Fruit fly (Drosophila melanogaster): ENCODE data around the gene HP4.
A peak's percentile ranks its signal among the peaks of the same experiment; 100 is the strongest.

HP4 gene

DNA sequence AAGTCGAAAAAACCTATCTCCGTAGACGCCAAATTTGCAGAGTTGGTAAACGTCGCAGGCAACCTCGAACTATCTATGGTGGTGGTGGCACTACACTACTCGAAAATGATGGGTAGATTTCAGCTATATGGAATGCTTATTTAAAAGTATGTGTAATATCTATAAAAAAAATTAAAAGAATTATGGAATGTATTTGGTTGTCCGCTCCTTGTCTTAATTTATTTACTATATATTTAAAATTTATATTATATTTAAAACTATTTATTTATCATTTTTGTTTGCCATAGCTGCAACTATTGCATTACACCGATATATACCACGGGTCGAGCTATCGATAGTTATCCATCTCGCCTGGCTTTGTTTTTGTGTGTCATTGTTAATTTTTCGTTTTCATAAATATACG lies at the start of gene HP4, which contains the start of gene CG8209 (continued):
- no peak for TF ChIP-seq CG12071 (GFP tag; optimal IDR thresholded peaks at IDR 0.05)
- peak; percentile 83; the same call in 2 of the 3 replicates for TF ChIP-seq mld (GFP tag; IDR thresholded peaks at IDR 0.05; ENCODE audit: partially characterized antibody)
- TF ChIP-seq dm (GFP tag; optimal IDR thresholded peaks at IDR 0.05), result peak; percentile 12
- TF ChIP-seq YL-1 (GFP tag; optimal IDR thresholded peaks at IDR 0.05), result peak; percentile 77
- peak; percentile 94 for TF ChIP-seq slbo (GFP tag; IDR thresholded peaks at IDR 0.05)
- TF ChIP-seq CG6175 (GFP tag; IDR thresholded peaks at IDR 0.05), result peak; percentile 28; the same call in 1 of the 3 replicates
- TF ChIP-seq ttk (GFP tag; IDR thresholded peaks at IDR 0.05), result peak; percentile 83
- peak; percentile 79 for TF ChIP-seq CG11085 (GFP tag; IDR thresholded peaks at IDR 0.05)
- TF ChIP-seq Lim3 (GFP tag; IDR thresholded peaks at IDR 0.05), result no peak
- peak; percentile 67 for TF ChIP-seq wor (GFP tag; IDR thresholded peaks at IDR 0.05)
- peak; percentile 79 for TF ChIP-seq CG10654 (GFP tag; optimal IDR thresholded peaks at IDR 0.05)
- TF ChIP-seq Atf-2 (GFP tag; optimal IDR thresholded peaks at IDR 0.05), result peak; percentile 36
- peak; percentile 58 for TF ChIP-seq CG5245 (GFP tag; optimal IDR thresholded peaks at IDR 0.05)
- no peak for TF ChIP-seq Dip2 (GFP tag; IDR thresholded peaks at IDR 0.05)
- TF ChIP-seq sima (GFP tag; optimal IDR thresholded peaks at IDR 0.05), result no peak
- TF ChIP-seq CG10366 (GFP tag; IDR thresholded peaks at IDR 0.05), result peak; percentile 81
- peak; percentile 68 for TF ChIP-seq CG43689 (GFP tag; IDR thresholded peaks at IDR 0.05)
- TF ChIP-seq CG7928 (GFP tag; optimal IDR thresholded peaks at IDR 0.05), result no peak
- TF ChIP-seq Ets97D (GFP tag; optimal IDR thresholded peaks at IDR 0.05), result peak; percentile 32
- peak; percentile 87 for TF ChIP-seq CG1602 (GFP tag; optimal IDR thresholded peaks at IDR 0.05)
- peak; percentile 78 for TF ChIP-seq Ssrp (tag; optimal IDR thresholded peaks at IDR 0.05)
- peak; percentile 65 for TF ChIP-seq CG8290 (GFP tag; optimal IDR thresholded peaks at IDR 0.05)
- TF ChIP-seq CG8290 (tag; optimal IDR thresholded peaks at IDR 0.05), result no peak
- TF ChIP-seq twi (tag; optimal IDR thresholded peaks at IDR 0.05), result peak; percentile 60
- TF ChIP-seq Mrtf (GFP tag; IDR thresholded peaks at IDR 0.05), result peak; percentile 56; the same call in 1 of the 3 replicates
- peak; percentile 18 for TF ChIP-seq pb (GFP tag; optimal IDR thresholded peaks at IDR 0.05)
- TF ChIP-seq CG17829 (tag; optimal IDR thresholded peaks at IDR 0.05), result peak; percentile 90
- peak; percentile 35 for TF ChIP-seq CG9437 (GFP tag; optimal IDR thresholded peaks at IDR 0.05)
- peak; percentile 67 for TF ChIP-seq psq (GFP tag; optimal IDR thresholded peaks at IDR 0.05)
- peak; percentile 60 for TF ChIP-seq cato (GFP tag; optimal IDR thresholded peaks at IDR 0.05; ENCODE audit: borderline replicate concordance)
- TF ChIP-seq CG4707 (GFP tag; optimal IDR thresholded peaks at IDR 0.05), result peak; percentile 37
- TF ChIP-seq Hr78 (GFP tag; optimal IDR thresholded peaks at IDR 0.05), result peak in 1 of 2 experiments; percentile 56
- TF ChIP-seq HLH54F (GFP tag; optimal IDR thresholded peaks at IDR 0.05), result peak; percentile 67
- peak; percentile 78 for TF ChIP-seq CG17385 (GFP tag; optimal IDR thresholded peaks at IDR 0.05)
- TF ChIP-seq Atf6 (GFP tag; IDR thresholded peaks at IDR 0.05), result peak; percentile 75
- TF ChIP-seq vfl (GFP tag; optimal IDR thresholded peaks at IDR 0.05), result no peak
- peak; percentile 82 for TF ChIP-seq CG17359 (tag; optimal IDR thresholded peaks at IDR 0.05)
- peak; percentile 47 for TF ChIP-seq trh (GFP tag; optimal IDR thresholded peaks at IDR 0.05)
- TF ChIP-seq CG12659 (GFP tag; optimal IDR thresholded peaks at IDR 0.05), result peak; percentile 89
- peak; percentile 86 for TF ChIP-seq ato (GFP tag; IDR thresholded peaks at IDR 0.05; ENCODE audit: partially characterized antibody)
- TF ChIP-seq gcm (GFP tag; optimal IDR thresholded peaks at IDR 0.05), result peak; percentile 85
- TF ChIP-seq croc (GFP tag; conservative IDR thresholded peaks at IDR 0.05), result peak; percentile 71
- no peak for TF ChIP-seq ham (GFP tag; IDR thresholded peaks at IDR 0.05)
- TF ChIP-seq Meics (GFP tag; optimal IDR thresholded peaks at IDR 0.05), result peak; percentile 82
- TF ChIP-seq CG6854 (GFP tag; optimal IDR thresholded peaks at IDR 0.05), result peak; percentile 54
- TF ChIP-seq CG1647 (GFP tag; optimal IDR thresholded peaks at IDR 0.05), result peak; percentile 41
- peak; percentile 45 for TF ChIP-seq tup (GFP tag; optimal IDR thresholded peaks at IDR 0.05)
- TF ChIP-seq Hr51 (GFP tag; optimal IDR thresholded peaks at IDR 0.05), result peak in 1 of 2 experiments; percentile 84
- TF ChIP-seq Dp (GFP tag; optimal IDR thresholded peaks at IDR 0.05), result peak; percentile 53
- peak; percentile 95 for TF ChIP-seq vnd (GFP tag; IDR thresholded peaks at IDR 0.05; ENCODE audit: partially characterized antibody)
- peak in 1 of 2 experiments; percentile 63 for TF ChIP-seq Eip74EF (GFP tag; optimal IDR thresholded peaks at IDR 0.05)

All from whole organism, embryonic.